Fruit fly (Drosophila melanogaster): Measurements from ENCODE around the gene Cpr62Bb.

dm6 chr3L:1829539-1829938, 5.4 kb downstream of the Cpr62Bb start:
- TF ChIP-seq tup (GFP tag; optimal IDR thresholded peaks at IDR 0.05) (no peak), ken (GFP tag; IDR thresholded peaks at IDR 0.05) (no peak), CG31365 (tag; optimal IDR thresholded peaks at IDR 0.05) (no peak), CG11695 (GFP tag; IDR thresholded peaks at IDR 0.05) (no peak), wdn (GFP tag; IDR thresholded peaks at IDR 0.05) (no peak), Dfd (GFP tag; optimal IDR thresholded peaks at IDR 0.05) (no peak), jigr1 (GFP tag; IDR thresholded peaks at IDR 0.05) (no peak), HmgD (GFP tag; optimal IDR thresholded peaks at IDR 0.05) (no peak), D19B (GFP tag; optimal IDR thresholded peaks at IDR 0.05) (no peak)
